Worm (Caenorhabditis elegans) whole organism, mixed stage, embryonic: ENCODE results near the gene F56D6.14.

Experiments used
- ceh-39 ChIP-seq: fragments of 150-350 bp; optimal IDR thresholded peaks from 2 replicates; lab custom pipeline; 2014; ENCODE audit warnings: missing biosample characterization, missing genetic modification characterization
- nhr-12 ChIP-seq: fragments of 150-350 bp; optimal IDR thresholded peaks from 2 replicates; lab custom pipeline; 2014; ENCODE audit warnings: missing biosample characterization, missing genetic modification characterization
- unc-39 ChIP-seq: fragments of 150-350 bp; optimal IDR thresholded peaks from 2 replicates; lab custom pipeline; 2014; ENCODE audit warnings: missing biosample characterization, missing genetic modification characterization
- unc-62 ChIP-seq: fragments of 150-350 bp; optimal IDR thresholded peaks from 2 replicates; lab custom pipeline; 2014; ENCODE audit warnings: missing biosample characterization, missing genetic modification reagents, missing genetic modification characterization
- zip-8 ChIP-seq: fragments of 150-350 bp; optimal IDR thresholded peaks from 2 replicates; lab custom pipeline; 2014; ENCODE audit warnings: missing biosample characterization, missing genetic modification characterization
- ztf-11 ChIP-seq: fragments of 150-350 bp; optimal IDR thresholded peaks from 2 replicates; lab custom pipeline; 2014; ENCODE audit warnings: missing biosample characterization, missing genetic modification characterization

ce11 chrIV:3941658-3942328, 24.3 kb downstream of the F56D6.14 start, which contains the start of gene clec-174:
- TF ChIP-seq ztf-11 (no peak), nhr-12 (tag; lab: Kevin White, UChicago) (no peak), unc-39 (tag; lab: Kevin White, UChicago) (no peak), unc-62 (GFP tag; lab: Kevin White, UChicago) (no peak), ceh-39 (tag; lab: Kevin White, UChicago) (no peak), zip-8 (tag; lab: Kevin White, UChicago) (no peak)
